Worm (Caenorhabditis elegans) whole organism, L4 larva: ENCODE results near the gene C10C5.7.

Source experiments
- daf-12 ChIP-seq: fragments of 150-350 bp; optimal IDR thresholded peaks from 2 replicates; lab custom pipeline; 2014; ENCODE audit warnings: missing biosample characterization, missing genetic modification reagents, missing genetic modification characterization
- mep-1 ChIP-seq: fragments of 150-350 bp; sonication (generic microtip); optimal IDR thresholded peaks from 3 replicates; lab custom pipeline; 2014; ENCODE audit warnings: missing biosample characterization, missing genetic modification characterization
- set-16 ChIP-seq: fragments of 200-800 bp; sonication (Bioruptor generic); IDR thresholded peaks from 2 replicates; pipeline ENCODE4 v1.3.6; 2022; ENCODE audit warnings: missing genetic modification reagents, missing genetic modification characterization, missing compliant biosample characterization

DNA sequence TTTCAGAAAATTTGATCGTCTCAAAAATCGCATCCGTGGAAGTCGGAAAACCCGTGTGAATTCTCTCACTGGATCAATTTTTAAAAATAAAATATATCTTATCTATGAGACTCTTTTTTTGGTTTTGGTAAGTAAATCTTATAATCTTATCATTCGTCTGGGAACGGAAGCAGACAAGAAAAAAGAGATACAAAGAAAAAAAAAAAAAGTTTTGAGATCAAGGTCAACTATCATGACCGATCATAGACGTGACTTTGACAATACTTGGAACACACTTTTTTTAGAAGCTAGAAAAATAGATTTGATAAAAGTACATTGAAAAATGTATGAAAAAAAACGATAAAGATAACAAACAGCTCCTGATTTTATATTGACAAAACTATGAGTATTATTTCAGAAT, 8.4 kb upstream of the C10C5.7 start:
- TF ChIP-seq daf-12 (no peak), mep-1 (tag; lab: Kevin White, UChicago) (no peak), set-16 (GFP tag; lab: Robert Waterston, UW) (no peak)
